Worm (Caenorhabditis elegans): Measurements from ENCODE around the gene Y116F11A.1.

The Y116F11A.1 gene

DNA sequence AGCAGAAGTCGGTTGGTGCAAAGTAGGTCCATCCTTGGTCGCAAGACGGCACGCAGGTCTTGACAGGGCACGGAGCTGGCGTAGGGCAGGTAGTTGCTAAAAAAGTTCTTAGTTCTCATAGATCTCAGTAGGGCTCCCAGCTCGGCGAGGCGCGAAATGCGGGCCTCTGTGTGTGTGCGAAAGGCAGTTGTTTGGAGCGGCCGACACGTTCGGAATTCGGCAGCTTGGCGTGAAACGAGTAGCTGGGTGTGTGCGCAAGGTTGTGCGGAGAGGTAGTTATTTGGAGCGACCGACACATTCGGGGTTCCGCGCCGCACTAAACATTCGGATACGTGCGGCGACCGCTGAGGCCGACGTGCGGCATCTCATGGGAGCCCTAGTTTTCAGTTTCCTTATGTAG, 22.5 kb downstream of the Y116F11A.1 start:
- TF ChIP-seq pag-3 (tag; optimal IDR thresholded peaks at IDR 0.05; ENCODE audit: borderline replicate concordance) (peak; percentile 38), hlh-15 (tag; optimal IDR thresholded peaks at IDR 0.05) (no peak), pat-9 (tag; optimal IDR thresholded peaks at IDR 0.05) (no peak), dmd-4 (tag; optimal IDR thresholded peaks at IDR 0.05; ENCODE audit: borderline replicate concordance) (no peak)

DNA sequence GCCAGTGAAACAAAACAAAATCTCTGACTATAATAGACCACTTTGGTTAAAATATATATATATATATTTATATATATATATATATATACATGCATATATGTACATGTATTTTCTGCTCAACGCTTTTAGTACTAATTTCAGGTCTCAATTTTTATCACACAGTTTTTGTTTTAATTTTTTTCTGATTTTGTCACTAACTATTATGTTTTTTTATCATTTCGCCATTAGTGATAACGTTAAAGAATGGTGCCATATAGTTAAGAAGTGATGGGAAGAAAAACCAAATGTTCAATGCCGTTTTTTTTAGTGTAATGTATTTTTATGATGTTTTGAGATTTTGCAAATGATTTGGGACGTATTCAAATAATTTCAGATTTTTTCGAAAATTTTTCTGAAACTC, 24.0 kb downstream of the Y116F11A.1 start:
- TF ChIP-seq ceh-9 (tag; optimal IDR thresholded peaks at IDR 0.05): no peak
- TF ChIP-seq rnt-1 (tag; optimal IDR thresholded peaks at IDR 0.05): no peak
- no peak for TF ChIP-seq ceh-31 (tag; optimal IDR thresholded peaks at IDR 0.05)
- TF ChIP-seq hlh-6 (tag; optimal IDR thresholded peaks at IDR 0.05): no peak
- no peak for TF ChIP-seq ceh-24 (tag; optimal IDR thresholded peaks at IDR 0.05)
- TF ChIP-seq dmd-4 (tag; optimal IDR thresholded peaks at IDR 0.05; ENCODE audit: borderline replicate concordance): no peak

ce11 chrV:19755260-19755659, 24.9 kb downstream of the Y116F11A.1 start, which contains the start of gene clec-50:
Gene clec-50, minus strand, starts transcription at chrV:19755368.
- TF ChIP-seq nhr-232 (tag; optimal IDR thresholded peaks at IDR 0.05) (no peak), Y22D7AL.16 (tag; optimal IDR thresholded peaks at IDR 0.05) (no peak)

ce11 chrV:19756253-19756652, 25.9 kb downstream of the Y116F11A.1 start, which contains the start of gene W04E12.9:
Gene W04E12.9, plus strand, starts transcription at chrV:19756553.
- TF ChIP-seq Y22D7AL.16 (tag; optimal IDR thresholded peaks at IDR 0.05) (no peak), pha-4 (tag; optimal IDR thresholded peaks at IDR 0.05) (no peak), ref-2 (tag; optimal IDR thresholded peaks at IDR 0.05) (no peak), fkh-6 (tag; optimal IDR thresholded peaks at IDR 0.05) (no peak), pha-2 (tag; optimal IDR thresholded peaks at IDR 0.05) (no peak), nhr-11 (tag; optimal IDR thresholded peaks at IDR 0.05) (no peak), elt-4 (tag; optimal IDR thresholded peaks at IDR 0.05) (no peak), pqm-1 (tag; optimal IDR thresholded peaks at IDR 0.05) (no peak), ceh-14 (tag; optimal IDR thresholded peaks at IDR 0.05) (no peak), dmd-4 (tag; optimal IDR thresholded peaks at IDR 0.05; ENCODE audit: borderline replicate concordance) (no peak), pros-1 (tag; optimal IDR thresholded peaks at IDR 0.05) (no peak), fkh-10 (GFP tag; optimal IDR thresholded peaks at IDR 0.05) (no peak), madf-2 (tag; optimal IDR thresholded peaks at IDR 0.05) (no peak), sox-4 (tag; optimal IDR thresholded peaks at IDR 0.05) (no peak), ama-1 (optimal IDR thresholded peaks at IDR 0.05) (no peak), ceh-9 (tag; optimal IDR thresholded peaks at IDR 0.05) (no peak), syd-9 (tag; optimal IDR thresholded peaks at IDR 0.05) (no peak)

- no peak for TF ChIP-seq lin-11 (tag; optimal IDR thresholded peaks at IDR 0.05)
- TF ChIP-seq npax-4 (tag; optimal IDR thresholded peaks at IDR 0.05): no peak
- no peak for TF ChIP-seq mec-3 (tag; optimal IDR thresholded peaks at IDR 0.05; ENCODE audit: borderline replicate concordance)
- no peak for TF ChIP-seq hlh-8 (tag; optimal IDR thresholded peaks at IDR 0.05)
- no peak for TF ChIP-seq sox-2 (GFP tag; IDR thresholded peaks at IDR 0.05)
- no peak for TF ChIP-seq Y22D7AL.16 (tag; optimal IDR thresholded peaks at IDR 0.05)
- no peak for TF ChIP-seq elt-4 (tag; optimal IDR thresholded peaks at IDR 0.05)
- TF ChIP-seq che-1 (tag; optimal IDR thresholded peaks at IDR 0.05): no peak
- TF ChIP-seq tbx-2 (tag; optimal IDR thresholded peaks at IDR 0.05): no peak
Observed at ce11 chrV:19759282-19759681, 28.9 kb downstream of the Y116F11A.1 start.

ce11 chrV:19760751-19761150, 30.4 kb downstream of the Y116F11A.1 start, which contains the start of gene M162.5:
Gene M162.5, plus strand, starts transcription at chrV:19761051.
- TF ChIP-seq syd-9 (tag; optimal IDR thresholded peaks at IDR 0.05) (no peak), fkh-6 (tag; optimal IDR thresholded peaks at IDR 0.05) (no peak), che-1 (tag; optimal IDR thresholded peaks at IDR 0.05) (no peak), ceh-30 (tag; optimal IDR thresholded peaks at IDR 0.05) (no peak), ttx-3 (tag; optimal IDR thresholded peaks at IDR 0.05) (no peak), C08G9.2 (tag; optimal IDR thresholded peaks at IDR 0.05) (no peak), tbx-7 (tag; optimal IDR thresholded peaks at IDR 0.05) (no peak), hlh-13 (GFP tag; optimal IDR thresholded peaks at IDR 0.05) (no peak), ceh-22 (tag; optimal IDR thresholded peaks at IDR 0.05) (no peak), ceh-6 (GFP tag; optimal IDR thresholded peaks at IDR 0.05) (no peak), ceh-9 (tag; optimal IDR thresholded peaks at IDR 0.05) (no peak), K02D7.2 (tag; optimal IDR thresholded peaks at IDR 0.05) (no peak), ceh-2 (tag; optimal IDR thresholded peaks at IDR 0.05) (no peak), tbx-2 (tag; optimal IDR thresholded peaks at IDR 0.05) (no peak), ceh-48 (tag; optimal IDR thresholded peaks at IDR 0.05) (no peak), eyg-1 (tag; optimal IDR thresholded peaks at IDR 0.05) (no peak), lin-11 (tag; optimal IDR thresholded peaks at IDR 0.05) (no peak)

Data from whole organism, late embryonic.